Fruit fly (Drosophila melanogaster): ENCODE measurements around the gene Hmx.

Hmx gene

dm6 chr3R:17617121-17617975 lies 58.6 kb downstream of the Hmx start (continued):
- TF ChIP-seq CG16813 (GFP tag; IDR thresholded peaks at IDR 0.05; ENCODE audit: partially characterized antibody) (no peak), pho (GFP tag; optimal IDR thresholded peaks at IDR 0.05) (peak; percentile 12), Usf (GFP tag; optimal IDR thresholded peaks at IDR 0.05) (no peak), CG12769 (tag; optimal IDR thresholded peaks at IDR 0.05) (peak; percentile 48), peb (GFP tag; IDR thresholded peaks at IDR 0.05) (no peak), CG14050 (GFP tag; IDR thresholded peaks at IDR 0.05) (no peak), B-H1 (GFP tag; IDR thresholded peaks at IDR 0.05) (no peak), CG17328 (GFP tag; IDR thresholded peaks at IDR 0.05) (no peak), CG1647 (GFP tag; optimal IDR thresholded peaks at IDR 0.05) (no peak), jigr1 (GFP tag; IDR thresholded peaks at IDR 0.05) (no peak), CG1832 (GFP tag; optimal IDR thresholded peaks at IDR 0.05) (no peak), Asciz (GFP tag; optimal IDR thresholded peaks at IDR 0.05) (no peak), CG7556 (GFP tag; optimal IDR thresholded peaks at IDR 0.05) (peak; percentile 29), cad (GFP tag; optimal IDR thresholded peaks at IDR 0.05) (no peak), Sox102F (GFP tag; optimal IDR thresholded peaks at IDR 0.05) (no peak), CG18599 (GFP tag; optimal IDR thresholded peaks at IDR 0.05) (no peak), salm (tag; optimal IDR thresholded peaks at IDR 0.05) (no peak), MTF-1 (GFP tag; optimal IDR thresholded peaks at IDR 0.05; ENCODE audit: borderline replicate concordance) (no peak), az2 (GFP tag; optimal IDR thresholded peaks at IDR 0.05) (no peak), pzg (GFP tag; optimal IDR thresholded peaks at IDR 0.05) (no peak), Fer1 (GFP tag; optimal IDR thresholded peaks at IDR 0.05) (peak; percentile 50), bab2 (GFP tag; optimal IDR thresholded peaks at IDR 0.05) (peak; percentile 32), dati (GFP tag; IDR thresholded peaks at IDR 0.05) (no peak), chif (GFP tag; optimal IDR thresholded peaks at IDR 0.05) (peak in 1 of 2 experiments; percentile 13), CG14860 (GFP tag; IDR thresholded peaks at IDR 0.05; ENCODE audit: partially characterized antibody) (no peak), Antp (GFP tag; optimal IDR thresholded peaks at IDR 0.05) (peak; percentile 3), YL-1 (GFP tag; optimal IDR thresholded peaks at IDR 0.05) (no peak), phol (tag; optimal IDR thresholded peaks at IDR 0.05) (no peak), CG10274 (GFP tag; optimal IDR thresholded peaks at IDR 0.05) (no peak), ham (GFP tag; IDR thresholded peaks at IDR 0.05) (no peak), H2.0 (GFP tag; IDR thresholded peaks at IDR 0.05) (no peak), CG2116 (GFP tag; optimal IDR thresholded peaks at IDR 0.05) (no peak), CG16863 (GFP tag; optimal IDR thresholded peaks at IDR 0.05) (no peak), Hsf (GFP tag; optimal IDR thresholded peaks at IDR 0.05) (peak; percentile 20), Dad (GFP tag; optimal IDR thresholded peaks at IDR 0.05) (no peak), Bdp1 (GFP tag; optimal IDR thresholded peaks at IDR 0.05) (peak; percentile 97), CG7987 (GFP tag; optimal IDR thresholded peaks at IDR 0.05) (no peak), Ptx1 (GFP tag; IDR thresholded peaks at IDR 0.05) (peak; percentile 33; the same call in 1 of the 2 replicates), disco-r (GFP tag; optimal IDR thresholded peaks at IDR 0.05) (peak; percentile 7), Taf1 (GFP tag; IDR thresholded peaks at IDR 0.05) (no peak), CG17568 (GFP tag; optimal IDR thresholded peaks at IDR 0.05) (peak; percentile 39), Mrtf (GFP tag; IDR thresholded peaks at IDR 0.05) (no peak), ac (GFP tag; optimal IDR thresholded peaks at IDR 0.05) (no peak), amos (GFP tag; IDR thresholded peaks at IDR 0.05; ENCODE audit: partially characterized antibody) (peak; percentile 50), ash1 (GFP tag; optimal IDR thresholded peaks at IDR 0.05) (no peak), Adf1 (GFP tag; IDR thresholded peaks at IDR 0.05) (no peak), jumu (GFP tag; optimal IDR thresholded peaks at IDR 0.05) (no peak), CG16815 (GFP tag; optimal IDR thresholded peaks at IDR 0.05) (no peak), slou (GFP tag; optimal IDR thresholded peaks at IDR 0.05) (no peak), Med (GFP tag) (peak; percentile 85)
